Worm (Caenorhabditis elegans): ENCODE data around the gene EEED8.3.

DNA sequence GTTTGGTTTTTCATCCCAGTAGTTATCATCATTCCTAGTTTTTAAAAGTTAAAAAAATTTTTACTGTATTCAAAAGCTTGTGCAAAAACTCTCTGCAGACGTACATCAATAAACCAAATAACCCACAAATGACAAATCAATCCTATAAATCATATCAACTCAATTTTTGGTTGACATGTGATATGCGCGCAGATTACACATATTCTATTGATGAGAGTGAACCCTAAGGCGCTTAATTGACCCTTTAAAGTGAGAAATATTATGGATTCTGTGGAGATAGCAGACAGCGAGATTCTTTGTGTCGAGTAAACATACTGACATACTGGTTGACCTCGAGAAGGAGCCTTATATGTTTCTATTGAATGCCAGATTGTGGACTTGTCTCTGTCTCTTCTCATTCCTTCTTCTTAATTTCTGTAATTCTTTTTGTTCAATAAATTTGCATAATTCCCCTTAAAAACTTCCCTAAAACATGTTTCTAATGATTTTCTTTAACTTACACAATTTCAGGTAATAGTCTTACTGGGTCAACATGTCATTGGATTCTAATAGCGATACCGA is 2.2 kb downstream of the EEED8.3 start, which contains the start of gene EEED8.2:
- no peak for TF ChIP-seq him-1 (tag; optimal IDR thresholded peaks at IDR 0.05)
- TF ChIP-seq dao-5 (tag; optimal IDR thresholded peaks at IDR 0.05), result no peak
- no peak for TF ChIP-seq W03F9.2 (tag; optimal IDR thresholded peaks at IDR 0.05)
